Fruit fly (Drosophila melanogaster): ENCODE data around the gene CG32432.

Gene CG32432

DNA sequence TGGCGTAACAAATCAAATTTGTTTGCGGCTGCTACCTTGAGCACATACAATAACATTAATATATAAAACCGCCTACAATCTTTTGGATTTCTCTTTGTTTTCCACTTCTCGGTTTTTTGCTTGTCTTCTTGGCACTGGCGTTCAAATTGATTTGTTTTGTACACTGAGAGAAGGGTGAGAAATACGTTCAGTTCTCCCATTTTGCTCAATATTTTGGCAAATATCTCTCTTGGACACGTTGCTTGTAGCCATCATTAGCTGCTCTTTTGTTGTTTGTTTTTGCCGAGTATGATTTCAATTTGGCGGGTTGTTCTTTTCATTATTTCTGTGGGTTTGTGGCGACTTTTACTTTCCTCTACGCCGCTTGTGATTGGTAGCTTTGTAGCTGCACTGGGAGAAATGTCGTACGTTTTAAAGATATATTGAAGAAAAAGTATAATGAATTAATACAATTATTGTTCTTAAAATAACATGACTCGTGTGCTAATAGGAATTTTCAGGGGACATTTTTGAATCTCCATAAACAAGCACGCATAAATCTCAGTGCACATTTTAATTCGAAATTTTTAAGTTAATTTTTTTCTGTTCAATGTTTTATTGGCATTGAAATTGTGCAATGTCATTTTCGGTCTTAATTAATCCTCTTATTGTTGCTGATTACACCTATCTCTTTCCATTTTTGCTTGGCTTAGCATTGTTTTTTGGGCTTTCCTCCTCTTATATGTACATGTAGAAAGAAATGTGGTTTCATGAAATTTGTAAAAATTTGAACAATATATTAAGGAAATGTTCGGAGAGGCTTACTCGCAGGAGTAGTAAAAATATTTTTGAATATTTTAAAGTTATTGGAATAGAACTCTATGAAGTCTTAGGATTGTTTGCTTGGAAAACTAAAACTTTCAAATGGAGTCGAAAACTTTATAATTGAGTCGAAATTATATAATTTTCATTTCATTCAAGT is 57.8 kb downstream of the CG32432 start:
- TF ChIP-seq Hnf4 (GFP tag; optimal IDR thresholded peaks at IDR 0.05) (no peak), Abd-B (GFP tag; optimal IDR thresholded peaks at IDR 0.05) (no peak), HLH106 (tag; optimal IDR thresholded peaks at IDR 0.05) (peak; percentile 56), dl (GFP tag; optimal IDR thresholded peaks at IDR 0.05; ENCODE audit: insufficient read depth in 1 of 2, partially characterized antibody in 2 of 2) (peak in 1 of 2 experiments; percentile 13), pan (optimal IDR thresholded peaks at IDR 0.05) (no peak), Sp1 (GFP tag; optimal IDR thresholded peaks at IDR 0.05) (no peak), lola (GFP tag; optimal IDR thresholded peaks at IDR 0.05) (no peak), Hr78 (GFP tag; optimal IDR thresholded peaks at IDR 0.05) (no peak), jim (GFP tag; optimal IDR thresholded peaks at IDR 0.05) (no peak), Rel (GFP tag; optimal IDR thresholded peaks at IDR 0.05) (no peak), Rel (tag; optimal IDR thresholded peaks at IDR 0.05) (no peak), sv (GFP tag; optimal IDR thresholded peaks at IDR 0.05) (no peak), Dfd (GFP tag; optimal IDR thresholded peaks at IDR 0.05) (no peak), h (GFP tag; optimal IDR thresholded peaks at IDR 0.05) (peak; percentile 66), CG32264 (GFP tag; optimal IDR thresholded peaks at IDR 0.05) (no peak), woc (GFP tag; optimal IDR thresholded peaks at IDR 0.05) (no peak), Jra (GFP tag; optimal IDR thresholded peaks at IDR 0.05) (no peak), tai (GFP tag; optimal IDR thresholded peaks at IDR 0.05) (no peak), Mio (GFP tag; optimal IDR thresholded peaks at IDR 0.05) (no peak), Hr83 (GFP tag; optimal IDR thresholded peaks at IDR 0.05; ENCODE audit: poor library complexity, severe bottlenecking) (no peak), sage (GFP tag; optimal IDR thresholded peaks at IDR 0.05) (peak; percentile 48), ey (GFP tag; optimal IDR thresholded peaks at IDR 0.05) (peak; percentile 38), rgr (GFP tag; optimal IDR thresholded peaks at IDR 0.05) (peak; percentile 62), dsf (GFP tag; optimal IDR thresholded peaks at IDR 0.05; ENCODE audit: borderline replicate concordance) (no peak), dmrt93B (GFP tag; optimal IDR thresholded peaks at IDR 0.05) (peak; percentile 40), CrebA (GFP tag; optimal IDR thresholded peaks at IDR 0.05; ENCODE audit: borderline replicate concordance) (no peak), GATAd (GFP tag; optimal IDR thresholded peaks at IDR 0.05) (no peak), Myc (optimal IDR thresholded peaks at IDR 0.05) (no peak), CG9705 (GFP tag; optimal IDR thresholded peaks at IDR 0.05) (no peak), usp (GFP tag; optimal IDR thresholded peaks at IDR 0.05) (no peak), br (GFP tag; optimal IDR thresholded peaks at IDR 0.05) (peak; percentile 32), psq (GFP tag; optimal IDR thresholded peaks at IDR 0.05) (peak; percentile 36), N (GFP tag; optimal IDR thresholded peaks at IDR 0.05) (no peak), OdsH (GFP tag; optimal IDR thresholded peaks at IDR 0.05) (peak; percentile 54), Vsx2 (GFP tag; optimal IDR thresholded peaks at IDR 0.05; ENCODE audit: partially characterized antibody) (no peak), brk (GFP tag; optimal IDR thresholded peaks at IDR 0.05) (no peak), foxo (GFP tag; optimal IDR thresholded peaks at IDR 0.05) (peak; percentile 13 to 64), fru (GFP tag; optimal IDR thresholded peaks at IDR 0.05) (peak; percentile 39), Dif (GFP tag; optimal IDR thresholded peaks at IDR 0.05; ENCODE audit: partially characterized antibody) (no peak)

DNA sequence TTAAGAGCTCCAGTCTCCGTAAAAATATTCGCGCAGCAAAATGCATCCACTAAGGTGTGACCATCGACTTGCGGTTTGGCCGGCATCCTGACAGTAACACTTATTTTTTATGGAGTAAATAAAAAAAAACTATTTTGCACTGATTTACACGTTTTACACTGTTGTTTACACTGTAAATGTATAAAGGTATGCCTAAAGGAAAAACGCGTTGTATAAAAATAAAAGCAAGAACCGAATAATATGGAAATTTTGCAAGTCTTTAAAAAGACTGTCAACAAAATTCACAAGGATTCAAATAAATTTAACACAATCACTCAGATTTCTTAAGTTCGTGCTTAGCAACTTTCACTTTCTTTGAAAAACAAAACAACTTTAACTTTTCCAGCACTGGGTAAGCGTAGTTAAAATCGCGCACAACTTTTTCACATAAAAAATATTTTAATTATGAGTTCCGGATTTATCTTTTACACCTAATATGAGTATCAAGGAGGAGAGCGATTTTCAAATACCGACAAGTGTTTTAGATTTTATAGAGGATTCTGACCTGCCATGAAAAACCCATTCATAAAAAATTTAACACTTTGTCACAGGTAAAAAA is 61.7 kb downstream of the CG32432 start:
- TF ChIP-seq dl (GFP tag; optimal IDR thresholded peaks at IDR 0.05; ENCODE audit: insufficient read depth in 1 of 2, partially characterized antibody in 2 of 2) (peak in 1 of 2 experiments; percentile 39), sage (GFP tag; optimal IDR thresholded peaks at IDR 0.05) (peak; percentile 71), lola (GFP tag; optimal IDR thresholded peaks at IDR 0.05) (peak; percentile 88), tai (GFP tag; optimal IDR thresholded peaks at IDR 0.05) (no peak), Dfd (GFP tag; optimal IDR thresholded peaks at IDR 0.05) (peak; percentile 98)
